Worm (Caenorhabditis elegans) whole organism, early embryonic: ENCODE results near the gene K08B5.1.

Experiments used
- aly-1 ChIP-seq: sonication (generic microtip); optimal IDR thresholded peaks from 2 replicates; lab custom pipeline; 2016; ENCODE audit warnings: missing genetic modification characterization, missing compliant biosample characterization
- ama-1 ChIP-seq: fragments of 150-350 bp; optimal IDR thresholded peaks from 2 replicates; lab custom pipeline; 2014
- ceh-13 ChIP-seq: fragments of 200-800 bp; sonication (Bioruptor generic); optimal IDR thresholded peaks from 2 replicates; lab custom pipeline; 2018; ENCODE audit warnings: mild to moderate bottlenecking, missing genetic modification characterization, missing compliant biosample characterization
- ceh-36 ChIP-seq: sonication (generic microtip); optimal IDR thresholded peaks from 2 replicates; lab custom pipeline; 2016; ENCODE audit warnings: missing genetic modification characterization, inconsistent platforms, missing compliant biosample characterization
- ets-7 ChIP-seq: sonication (generic microtip); optimal IDR thresholded peaks from 2 replicates; lab custom pipeline; 2016; ENCODE audit warnings: missing genotype, missing genetic modification characterization, missing compliant biosample characterization
- flt-1 ChIP-seq: fragments of 200-800 bp; sonication (Bioruptor generic); IDR thresholded peaks from 2 replicates; pipeline ENCODE4 v1.3.6; 2022; ENCODE audit warnings: missing genetic modification characterization, missing compliant biosample characterization
- hmbx-1 ChIP-seq: sonication (generic microtip); optimal IDR thresholded peaks from 2 replicates; lab custom pipeline; 2016; ENCODE audit warnings: mild to moderate bottlenecking, missing genetic modification characterization, missing compliant biosample characterization
- hmg-4 ChIP-seq: fragments of 200-800 bp; sonication (Bioruptor generic); optimal IDR thresholded peaks from 2 replicates; lab custom pipeline; 2018; ENCODE audit warnings: mild to moderate bottlenecking, missing genetic modification characterization, missing compliant biosample characterization
- hnd-1 ChIP-seq: sonication (generic microtip); optimal IDR thresholded peaks from 2 replicates; lab custom pipeline; 2016; ENCODE audit warnings: missing genetic modification characterization, missing compliant biosample characterization
- pes-1 ChIP-seq: fragments of 200-800 bp; sonication (Bioruptor generic); IDR thresholded peaks from 2 replicates; pipeline ENCODE4 v1.3.6; 2022; ENCODE audit warnings: missing genetic modification reagents, missing genetic modification characterization, missing compliant biosample characterization
- scrt-1 ChIP-seq: fragments of 200-800 bp; sonication (Bioruptor generic); IDR thresholded peaks from 2 replicates; pipeline ENCODE4 v1.3.6; 2022; ENCODE audit warnings: missing genetic modification characterization, missing compliant biosample characterization
- tbx-11 ChIP-seq: fragments of 200-800 bp; sonication (Bioruptor generic); IDR thresholded peaks from 2 replicates; pipeline ENCODE4 v1.3.6; 2022; ENCODE audit warnings: missing genetic modification characterization, missing compliant biosample characterization
- tra-4 ChIP-seq: sonication (generic microtip); optimal IDR thresholded peaks from 2 replicates; lab custom pipeline; 2017; ENCODE audit warnings: missing genetic modification characterization, missing compliant biosample characterization

DNA sequence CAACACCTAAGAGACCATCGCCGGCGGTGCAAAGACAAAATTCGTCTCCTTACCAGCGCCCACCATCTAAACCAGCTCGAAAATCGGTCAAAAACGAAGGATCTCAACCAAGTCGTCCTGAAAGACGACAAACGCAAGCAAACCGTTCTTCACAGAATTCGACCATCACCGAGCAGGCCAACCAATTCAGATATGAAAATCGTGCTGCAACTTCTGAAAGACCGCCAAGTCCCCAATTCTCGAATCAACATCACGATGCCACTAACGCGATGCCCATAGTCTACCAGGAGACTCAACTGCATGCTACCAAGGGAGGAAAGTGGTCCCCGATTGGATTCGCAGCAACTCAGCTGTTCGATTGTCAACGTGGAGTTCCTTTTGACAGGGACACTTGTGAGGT, 38.7 kb upstream of the K08B5.1 start, which contains the start of gene T25D1.1:
- no peak for TF ChIP-seq ceh-36 (tag; lab: Kevin White, UChicago)
- TF ChIP-seq ceh-13 (GFP tag; lab: Kevin White, UChicago), result no peak
- TF ChIP-seq tra-4 (tag; lab: Kevin White, UChicago), result no peak
- TF ChIP-seq ama-1 (lab: Kevin White, UChicago), result no peak
- no peak for TF ChIP-seq ets-7 (tag; lab: Kevin White, UChicago)
- no peak for TF ChIP-seq scrt-1 (GFP tag; lab: Robert Waterston, UW)
- no peak for TF ChIP-seq hmbx-1 (tag; lab: Kevin White, UChicago)
- no peak for TF ChIP-seq hmg-4 (GFP tag; lab: Kevin White, UChicago)
- no peak for TF ChIP-seq aly-1
- no peak for TF ChIP-seq tbx-11 (GFP tag; lab: Robert Waterston, UW)
- TF ChIP-seq flt-1, result no peak
- no peak for TF ChIP-seq pes-1 (GFP tag; lab: Robert Waterston, UW)
- no peak for TF ChIP-seq hnd-1 (tag; lab: Kevin White, UChicago)
